Fruit fly (Drosophila melanogaster) whole organism, embryonic: Measurements from ENCODE around the gene Tmhs.

ENCODE experiments used
- Ada2b ChIP-seq: fragments of 200-800 bp; sonication (Bioruptor generic); IDR thresholded peaks from 2 replicates; pipeline ENCODE4 v1.3.6; 2022; ENCODE audit warnings: missing biosample characterization, missing genetic modification characterization
- Atf3 ChIP-seq: fragments of 200-800 bp; sonication (Bioruptor generic); optimal IDR thresholded peaks from 3 replicates; lab custom pipeline; 2016; ENCODE audit warnings: missing biosample characterization, missing genetic modification characterization
- BtbVII ChIP-seq: fragments of 200-800 bp; sonication (Bioruptor generic); optimal IDR thresholded peaks from 3 replicates; lab custom pipeline; 2017; ENCODE audit warnings: missing biosample characterization, mild to moderate bottlenecking, missing genetic modification characterization
- CG10267 ChIP-seq: fragments of 200-800 bp; sonication (Bioruptor generic); optimal IDR thresholded peaks from 2 replicates; lab custom pipeline; 2018; ENCODE audit warnings: missing biosample characterization, mild to moderate bottlenecking, missing genetic modification characterization, moderate library complexity
- CG10979 ChIP-seq: fragments of 200-800 bp; sonication (Bioruptor generic); optimal IDR thresholded peaks from 2 replicates; lab custom pipeline; 2018; ENCODE audit warnings: missing biosample characterization, mild to moderate bottlenecking, missing genetic modification characterization, moderate library complexity
- CG11398 ChIP-seq: fragments of 200-800 bp; sonication (Bioruptor generic); optimal IDR thresholded peaks from 2 replicates; lab custom pipeline; 2016; ENCODE audit warnings: missing biosample characterization, missing genetic modification characterization
- CG11456 ChIP-seq: fragments of 200-800 bp; sonication (Bioruptor generic); IDR thresholded peaks from 3 replicates; pipeline ENCODE4 v1.3.6; 2022; ENCODE audit warnings: missing biosample characterization, missing genetic modification characterization
- CG11723 ChIP-seq: fragments of 200-800 bp; sonication (Bioruptor generic); optimal IDR thresholded peaks from 2 replicates; lab custom pipeline; 2017; ENCODE audit warnings: missing biosample characterization, mild to moderate bottlenecking, missing genetic modification characterization
- CG14014 ChIP-seq: fragments of 200-800 bp; sonication (Bioruptor generic); IDR thresholded peaks from 2 replicates; pipeline ENCODE4 v1.3.6; 2022; ENCODE audit warnings: missing biosample characterization, missing genetic modification characterization
- CG14050 ChIP-seq: fragments of 200-800 bp; sonication (Bioruptor generic); IDR thresholded peaks from 3 replicates; pipeline ENCODE4 v1.3.6; 2022; ENCODE audit warnings: missing biosample characterization, missing genetic modification characterization
- CG15696 ChIP-seq: fragments of 200-800 bp; sonication (Bioruptor generic); optimal IDR thresholded peaks from 2 replicates; lab custom pipeline; 2019; ENCODE audit warnings: missing biosample characterization, mild to moderate bottlenecking, missing genetic modification characterization, moderate library complexity
- CG17359 ChIP-seq: fragments of 200-800 bp; sonication (Bioruptor generic); optimal IDR thresholded peaks from 3 replicates; lab custom pipeline; 2018; ENCODE audit warnings: missing biosample characterization, mild to moderate bottlenecking, missing genetic modification characterization, moderate library complexity
- CG1832 ChIP-seq: fragments of 200-800 bp; sonication (Bioruptor generic); optimal IDR thresholded peaks from 2 replicates; lab custom pipeline; 2017; ENCODE audit warnings: missing biosample characterization, mild to moderate bottlenecking, missing genetic modification characterization, inconsistent platforms
- CG31365 ChIP-seq: fragments of 200-800 bp; sonication (Bioruptor generic); optimal IDR thresholded peaks from 2 replicates; lab custom pipeline; 2018; ENCODE audit warnings: missing biosample characterization, mild to moderate bottlenecking, missing genetic modification characterization
- CG32772 ChIP-seq: fragments of 200-800 bp; sonication (Bioruptor generic); IDR thresholded peaks from 2 replicates; pipeline ENCODE4 v1.3.6; 2022; ENCODE audit warnings: missing biosample characterization, missing genetic modification characterization
- CG3995 ChIP-seq: fragments of 200-800 bp; sonication (Bioruptor generic); optimal IDR thresholded peaks from 3 replicates; lab custom pipeline; 2016; ENCODE audit warnings: missing biosample characterization, missing genetic modification characterization
- CG7963 ChIP-seq: fragments of 200-800 bp; sonication (Bioruptor generic); IDR thresholded peaks from 3 replicates; pipeline ENCODE4 v1.3.6; 2022; ENCODE audit warnings: missing biosample characterization, missing genetic modification characterization; ENCODE audit not compliant: partially characterized antibody
- CG8478 ChIP-seq: fragments of >200 bp; optimal IDR thresholded peaks from 2 replicates; lab custom pipeline; 2018
- CG8924 ChIP-seq: fragments of 200-800 bp; optimal IDR thresholded peaks from 3 replicates; lab custom pipeline; 2019; ENCODE audit warnings: missing biosample characterization, mild to moderate bottlenecking, missing genetic modification characterization, moderate library complexity
- CG9437 ChIP-seq: fragments of 200-800 bp; sonication (Bioruptor generic); optimal IDR thresholded peaks from 2 replicates; lab custom pipeline; 2018; ENCODE audit warnings: missing biosample characterization, mild to moderate bottlenecking, missing genetic modification characterization
- Camta ChIP-seq: fragments of 200-800 bp; sonication (Bioruptor generic); optimal IDR thresholded peaks from 2 replicates; lab custom pipeline; 2016; ENCODE audit warnings: missing biosample characterization, missing genetic modification characterization
- D ChIP-seq, 2 experiments: fragments of 200-800 bp in 1 of 2; fragments of >200 bp in 1 of 2; sonication (Bioruptor generic) in 1 of 2; optimal IDR thresholded peaks; 2 replicates in 1 of 2; 3 replicates in 1 of 2; lab custom pipeline; 2017; ENCODE audit warnings: mild to moderate bottlenecking in 1 of 2, missing biosample characterization in 1 of 2, missing genetic modification characterization in 1 of 2, missing genetic modification reagents in 1 of 2
- Dad ChIP-seq: fragments of 200-800 bp; sonication (Bioruptor generic); optimal IDR thresholded peaks from 3 replicates; lab custom pipeline; 2016; ENCODE audit warnings: missing biosample characterization, missing genetic modification characterization
- E2f2 ChIP-seq: fragments of 200-800 bp; sonication (Bioruptor generic); IDR thresholded peaks from 2 replicates; pipeline ENCODE4 v1.3.6; 2022; ENCODE audit warnings: missing biosample characterization, missing genetic modification characterization
- Ets97D ChIP-seq: fragments of 200-800 bp; sonication (Bioruptor generic); optimal IDR thresholded peaks from 3 replicates; lab custom pipeline; 2016; ENCODE audit warnings: missing biosample characterization, missing genetic modification characterization
- Kr ChIP-seq: fragments of 200-800 bp; sonication (Bioruptor generic); optimal IDR thresholded peaks from 2 replicates; lab custom pipeline; 2017; ENCODE audit warnings: missing biosample characterization, mild to moderate bottlenecking, missing genetic modification characterization
- MTF-1 ChIP-seq: fragments of 200-800 bp; sonication (Bioruptor generic); optimal IDR thresholded peaks from 2 replicates; lab custom pipeline; 2018; ENCODE audit warnings: missing biosample characterization, mild to moderate bottlenecking, missing genetic modification characterization, borderline replicate concordance
- Opbp ChIP-seq: fragments of 200-800 bp; sonication (Bioruptor generic); IDR thresholded peaks from 3 replicates; pipeline ENCODE4 v1.3.6; 2022; ENCODE audit warnings: missing biosample characterization, missing genetic modification characterization; ENCODE audit not compliant: partially characterized antibody
- PHDP ChIP-seq: fragments of 200-800 bp; sonication (Bioruptor generic); optimal IDR thresholded peaks from 3 replicates; lab custom pipeline; 2018; ENCODE audit warnings: missing biosample characterization, mild to moderate bottlenecking, missing genetic modification characterization, moderate library complexity
- Six4 ChIP-seq: fragments of 200-800 bp; sonication (Bioruptor generic); optimal IDR thresholded peaks from 2 replicates; lab custom pipeline; 2016; ENCODE audit warnings: missing biosample characterization, missing genetic modification characterization
- ac ChIP-seq: fragments of 200-800 bp; sonication (Bioruptor generic); optimal IDR thresholded peaks from 3 replicates; lab custom pipeline; 2017; ENCODE audit warnings: missing biosample characterization, mild to moderate bottlenecking, missing genetic modification characterization
- al ChIP-seq: fragments of 200-800 bp; sonication (Bioruptor generic); IDR thresholded peaks from 2 replicates; pipeline ENCODE4 v1.3.6; 2022; ENCODE audit warnings: missing biosample characterization, missing genetic modification characterization
- bigmax ChIP-seq: fragments of 200-800 bp; sonication (Bioruptor generic); optimal IDR thresholded peaks from 2 replicates; lab custom pipeline; 2018; ENCODE audit warnings: missing biosample characterization, mild to moderate bottlenecking, missing genetic modification characterization
- bowl ChIP-seq: fragments of 200-800 bp; sonication (Bioruptor generic); IDR thresholded peaks from 2 replicates; pipeline ENCODE4 v1.3.6; 2022; ENCODE audit warnings: missing biosample characterization, missing genetic modification characterization
- cg ChIP-seq: fragments of 200-800 bp; sonication (Bioruptor generic); optimal IDR thresholded peaks from 3 replicates; lab custom pipeline; 2019; ENCODE audit warnings: missing biosample characterization, mild to moderate bottlenecking, missing genetic modification characterization, moderate library complexity
- cwo ChIP-seq: fragments of 200-800 bp; sonication (Bioruptor generic); optimal IDR thresholded peaks from 3 replicates; lab custom pipeline; 2017; ENCODE audit warnings: missing biosample characterization, missing genetic modification characterization, mild to moderate bottlenecking, moderate library complexity, missing genetic modification reagents
- en ChIP-seq: fragments of 200-800 bp; sonication (Bioruptor generic); optimal IDR thresholded peaks from 2 replicates; lab custom pipeline; 2016; ENCODE audit warnings: missing biosample characterization, missing genetic modification characterization
- gcm2 ChIP-seq: fragments of 200-800 bp; sonication (Bioruptor generic); optimal IDR thresholded peaks from 2 replicates; lab custom pipeline; 2016; ENCODE audit warnings: missing biosample characterization, missing genetic modification characterization
- grau ChIP-seq: fragments of 200-800 bp; optimal IDR thresholded peaks from 3 replicates; lab custom pipeline; 2019; ENCODE audit warnings: missing biosample characterization, mild to moderate bottlenecking, missing genetic modification characterization, moderate library complexity
- h ChIP-seq: fragments of >200 bp; optimal IDR thresholded peaks from 2 replicates; lab custom pipeline; 2017
- her ChIP-seq: fragments of 200-800 bp; sonication (Bioruptor generic); optimal IDR thresholded peaks from 2 replicates; lab custom pipeline; 2016; ENCODE audit warnings: missing biosample characterization, missing genetic modification characterization
- maf-S ChIP-seq: fragments of 200-800 bp; sonication (Bioruptor generic); optimal IDR thresholded peaks from 2 replicates; lab custom pipeline; 2016; ENCODE audit warnings: missing biosample characterization, missing genetic modification characterization
- nerfin-1 ChIP-seq: fragments of 200-800 bp; sonication (Bioruptor generic); optimal IDR thresholded peaks from 3 replicates; lab custom pipeline; 2019; ENCODE audit warnings: missing biosample characterization, mild to moderate bottlenecking, missing genetic modification characterization, moderate library complexity
- pan ChIP-seq, 4 experiments: fragments of >200 bp in 3 of 4; fragments of 200-800 bp in 1 of 4; sonication (Bioruptor generic) in 1 of 4; optimal IDR thresholded peaks in 3 of 4; IDR thresholded peaks in 1 of 4; 2 replicates each; pipeline versions ENCODE4 v1.3.6 to Lab custom; 2017 to 2022; ENCODE audit warnings: missing biosample characterization in 2 of 4, missing genetic modification characterization in 2 of 4, mixed read lengths in 1 of 4
- pita ChIP-seq: fragments of 200-800 bp; sonication (Bioruptor generic); optimal IDR thresholded peaks from 2 replicates; lab custom pipeline; 2017; ENCODE audit warnings: missing biosample characterization, mild to moderate bottlenecking, missing genetic modification characterization
- repo ChIP-seq: fragments of 200-800 bp; sonication (Bioruptor generic); optimal IDR thresholded peaks from 2 replicates; lab custom pipeline; 2016; ENCODE audit warnings: missing biosample characterization, missing genetic modification characterization
- stwl ChIP-seq: fragments of 200-800 bp; sonication (Bioruptor generic); optimal IDR thresholded peaks from 3 replicates; lab custom pipeline; 2018; ENCODE audit warnings: missing biosample characterization, mild to moderate bottlenecking, missing genetic modification characterization, moderate library complexity
- trem ChIP-seq: fragments of 200-800 bp; optimal IDR thresholded peaks from 3 replicates; lab custom pipeline; 2019; ENCODE audit warnings: missing biosample characterization, mild to moderate bottlenecking, missing genetic modification characterization, moderate library complexity
- vnd ChIP-seq: fragments of 200-800 bp; sonication (Bioruptor generic); IDR thresholded peaks from 3 replicates; pipeline ENCODE4 v1.3.6; 2022; ENCODE audit warnings: missing biosample characterization, missing genetic modification characterization; ENCODE audit not compliant: partially characterized antibody
- wor ChIP-seq: fragments of 200-800 bp; sonication (Bioruptor generic); IDR thresholded peaks from 2 replicates; pipeline ENCODE4 v1.3.6; 2022; ENCODE audit warnings: missing biosample characterization, missing genetic modification characterization

Gene Tmhs

DNA sequence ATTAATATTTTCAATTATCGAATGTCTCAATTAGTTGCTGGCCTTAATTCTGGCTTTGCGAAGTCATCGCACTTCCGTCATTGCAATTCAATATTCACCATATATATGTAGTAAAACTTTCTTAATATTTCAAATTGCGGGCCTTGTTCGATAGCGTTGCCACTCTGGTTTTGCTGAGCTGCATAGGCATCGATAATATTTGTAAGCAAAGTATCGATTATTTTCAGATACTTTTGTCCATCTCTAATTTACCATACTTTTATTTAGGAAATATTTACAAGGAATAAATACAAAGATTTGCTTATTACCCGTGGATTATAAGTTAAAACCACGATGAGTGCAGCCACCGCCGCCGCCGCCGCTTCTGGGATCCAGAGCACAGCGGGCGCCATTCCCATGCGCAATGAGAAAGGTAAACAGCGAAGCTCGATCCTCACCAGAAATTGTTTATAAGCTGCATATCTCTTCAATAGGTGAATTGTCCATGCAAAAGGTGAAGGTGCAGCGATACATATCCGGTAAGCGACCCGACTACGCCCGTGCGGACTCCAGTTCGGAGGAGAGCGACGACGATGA is 55.5 kb downstream of the Tmhs start, which contains the start of gene Mfap1 (continued):
- no peak for TF ChIP-seq bowl (GFP tag; lab: Robert Waterston, UW)
- peak; percentile 24; the same call in 1 of the 3 replicates for TF ChIP-seq CG7963
- TF ChIP-seq BtbVII (GFP tag; lab: Kevin White, UChicago), result no peak
- TF ChIP-seq Ets97D (GFP tag; lab: Kevin White, UChicago), result peak; percentile 22
- no peak for TF ChIP-seq PHDP
- no peak for TF ChIP-seq CG11398
- no peak for TF ChIP-seq CG11723 (GFP tag; lab: Kevin White, UChicago)
- no peak for TF ChIP-seq CG32772 (GFP tag; lab: Robert Waterston, UW)
- TF ChIP-seq Ada2b (GFP tag; lab: Robert Waterston, UW), result peak; percentile 41; the same call in 1 of the 2 replicates
- no peak for TF ChIP-seq MTF-1
- TF ChIP-seq grau (tag; lab: Kevin White, UChicago), result no peak
- no peak for TF ChIP-seq CG3995 (GFP tag; lab: Kevin White, UChicago)
- no peak for TF ChIP-seq al (GFP tag; lab: Robert Waterston, UW)
- TF ChIP-seq CG15696, result no peak
- TF ChIP-seq cwo, result no peak
- no peak for TF ChIP-seq en (GFP tag; lab: Kevin White, UChicago)
- no peak for TF ChIP-seq D (optimal IDR thresholded peaks at IDR 0.05; lab: Kevin White, UChicago)
- no peak for TF ChIP-seq D (GFP tag; optimal IDR thresholded peaks at IDR 0.05; lab: Kevin White, UChicago)
- TF ChIP-seq CG8924 (tag; lab: Kevin White, UChicago), result no peak
- TF ChIP-seq CG10267 (tag; lab: Kevin White, UChicago), result peak; percentile 33
- TF ChIP-seq repo, result no peak
- TF ChIP-seq CG10979 (tag; lab: Kevin White, UChicago), result no peak
- TF ChIP-seq Atf3, result no peak
- TF ChIP-seq bigmax (GFP tag; lab: Kevin White, UChicago), result no peak
- TF ChIP-seq E2f2 (GFP tag; lab: Robert Waterston, UW), result peak; percentile 98
- TF ChIP-seq CG9437, result no peak
- TF ChIP-seq vnd (GFP tag; lab: Robert Waterston, UW), result 0 out of 3 replicates have a peak, but pooled peaks have one; percentile 43
- TF ChIP-seq stwl (tag; lab: Kevin White, UChicago), result peak; percentile 67
- TF ChIP-seq pita, result no peak
- TF ChIP-seq trem, result peak; percentile 46
- TF ChIP-seq Opbp (GFP tag; lab: Robert Waterston, UW), result peak; percentile 83
- TF ChIP-seq h (lab: Kevin White, UChicago), result no peak
- no peak for TF ChIP-seq Kr (GFP tag; lab: Kevin White, UChicago)
- TF ChIP-seq pan (optimal IDR thresholded peaks at IDR 0.05; lab: Kevin White, UChicago), result no peak
- no peak for TF ChIP-seq pan (GFP tag; optimal IDR thresholded peaks at IDR 0.05 in 1 of 2, IDR thresholded peaks at IDR 0.05 in 1 of 2)
- no peak for TF ChIP-seq CG31365 (tag; lab: Kevin White, UChicago)
- TF ChIP-seq cg (GFP tag; lab: Kevin White, UChicago), result no peak
- no peak for TF ChIP-seq CG1832
- TF ChIP-seq ac (GFP tag; lab: Kevin White, UChicago), result no peak
- no peak for TF ChIP-seq maf-S (GFP tag; lab: Kevin White, UChicago)
- no peak for TF ChIP-seq nerfin-1 (tag; lab: Kevin White, UChicago)
- no peak for TF ChIP-seq CG14050 (GFP tag; lab: Robert Waterston, UW)
- no peak for TF ChIP-seq CG8478
- TF ChIP-seq her (GFP tag; lab: Kevin White, UChicago), result no peak
- no peak for TF ChIP-seq Six4
- TF ChIP-seq CG14014, result no peak
- no peak for TF ChIP-seq wor (GFP tag; lab: Robert Waterston, UW)
- no peak for TF ChIP-seq CG17359
- no peak for TF ChIP-seq gcm2 (GFP tag; lab: Kevin White, UChicago)
- no peak for TF ChIP-seq Camta (GFP tag; lab: Kevin White, UChicago)
- TF ChIP-seq Dad, result no peak
- no peak for TF ChIP-seq CG11456 (GFP tag; lab: Robert Waterston, UW)
